Fruit fly (Drosophila melanogaster) whole organism, embryonic: ENCODE results near the gene CG32075.

ENCODE experiments used
- Asciz ChIP-seq: fragments of 200-800 bp; sonication (Bioruptor generic); optimal IDR thresholded peaks from 2 replicates; lab custom pipeline; 2017; ENCODE audit warnings: missing biosample characterization, mild to moderate bottlenecking, missing genetic modification characterization, missing genetic modification reagents
- Atf3 ChIP-seq: fragments of 200-800 bp; sonication (Bioruptor generic); optimal IDR thresholded peaks from 3 replicates; lab custom pipeline; 2016; ENCODE audit warnings: missing biosample characterization, missing genetic modification characterization
- Bteb2 ChIP-seq: fragments of 200-800 bp; sonication (Bioruptor generic); optimal IDR thresholded peaks from 2 replicates; lab custom pipeline; 2016; ENCODE audit warnings: missing biosample characterization, missing genetic modification characterization
- CG10274 ChIP-seq: fragments of 200-800 bp; sonication (Bioruptor generic); optimal IDR thresholded peaks from 3 replicates; lab custom pipeline; 2017; ENCODE audit warnings: missing biosample characterization, mild to moderate bottlenecking, missing genetic modification characterization
- CG10366 ChIP-seq: fragments of 200-800 bp; sonication (Bioruptor generic); IDR thresholded peaks from 2 replicates; pipeline ENCODE4 v1.3.6; 2022; ENCODE audit warnings: missing biosample characterization, missing genetic modification characterization
- CG11398 ChIP-seq: fragments of 200-800 bp; sonication (Bioruptor generic); optimal IDR thresholded peaks from 2 replicates; lab custom pipeline; 2016; ENCODE audit warnings: missing biosample characterization, missing genetic modification characterization
- CG12155 ChIP-seq: fragments of 200-800 bp; sonication (Bioruptor generic); optimal IDR thresholded peaks from 3 replicates; lab custom pipeline; 2016; ENCODE audit warnings: missing biosample characterization, missing genetic modification characterization
- CG12659 ChIP-seq: fragments of 200-800 bp; sonication (Bioruptor generic); optimal IDR thresholded peaks from 3 replicates; lab custom pipeline; 2017; ENCODE audit warnings: mild to moderate bottlenecking, missing biosample characterization, missing genetic modification reagents, missing genetic modification characterization
- CG14441 ChIP-seq: fragments of 200-800 bp; sonication (Bioruptor generic); IDR thresholded peaks from 2 replicates; pipeline ENCODE4 v1.3.6; 2022; ENCODE audit warnings: missing biosample characterization, missing genetic modification characterization
- CG14710 ChIP-seq: fragments of 200-800 bp; sonication (Bioruptor generic); optimal IDR thresholded peaks from 3 replicates; lab custom pipeline; 2019; ENCODE audit warnings: missing biosample characterization, mild to moderate bottlenecking, missing genetic modification characterization, moderate library complexity
- CG15011 ChIP-seq: fragments of 200-800 bp; sonication (Bioruptor generic); optimal IDR thresholded peaks from 3 replicates; lab custom pipeline; 2018; ENCODE audit warnings: missing biosample characterization, mild to moderate bottlenecking, missing genetic modification characterization
- CG15479 ChIP-seq: fragments of 200-800 bp; sonication (Bioruptor generic); optimal IDR thresholded peaks from 3 replicates; lab custom pipeline; 2019; ENCODE audit warnings: missing biosample characterization, mild to moderate bottlenecking, missing genetic modification characterization, moderate library complexity
- CG1602 ChIP-seq: fragments of 200-800 bp; sonication (Bioruptor generic); optimal IDR thresholded peaks from 3 replicates; lab custom pipeline; 2016; ENCODE audit warnings: missing biosample characterization, missing genetic modification characterization
- CG16813 ChIP-seq: fragments of 200-800 bp; sonication (Bioruptor generic); IDR thresholded peaks from 3 replicates; pipeline ENCODE4 v1.3.6; 2022; ENCODE audit warnings: missing biosample characterization, missing genetic modification characterization; ENCODE audit not compliant: partially characterized antibody
- CG17912 ChIP-seq: fragments of 200-800 bp; sonication (Bioruptor generic); optimal IDR thresholded peaks from 2 replicates; lab custom pipeline; 2018; ENCODE audit warnings: missing biosample characterization, mild to moderate bottlenecking, missing genetic modification characterization
- CG18011 ChIP-seq: fragments of 200-800 bp; sonication (Bioruptor generic); optimal IDR thresholded peaks from 2 replicates; lab custom pipeline; 2017; ENCODE audit warnings: missing biosample characterization, missing genetic modification characterization, mild to moderate bottlenecking, moderate library complexity, missing genotype
- CG18619 ChIP-seq: fragments of 200-800 bp; sonication (Bioruptor generic); optimal IDR thresholded peaks from 3 replicates; lab custom pipeline; 2017; ENCODE audit warnings: missing biosample characterization, mild to moderate bottlenecking, missing genetic modification characterization
- CG3163 ChIP-seq: fragments of 200-800 bp; sonication (Bioruptor generic); optimal IDR thresholded peaks from 3 replicates; lab custom pipeline; 2016; ENCODE audit warnings: missing biosample characterization, missing genetic modification characterization
- CG6175 ChIP-seq: fragments of 200-800 bp; sonication (Bioruptor generic); IDR thresholded peaks from 3 replicates; pipeline ENCODE4 v1.3.6; 2022; ENCODE audit warnings: missing biosample characterization, missing genetic modification characterization
- CG6654 ChIP-seq: fragments of 200-800 bp; sonication (Bioruptor generic); optimal IDR thresholded peaks from 2 replicates; lab custom pipeline; 2017; ENCODE audit warnings: missing biosample characterization, mild to moderate bottlenecking, missing genetic modification characterization
- CG8359 ChIP-seq: fragments of 200-800 bp; sonication (Bioruptor generic); optimal IDR thresholded peaks from 2 replicates; lab custom pipeline; 2017; ENCODE audit warnings: missing biosample characterization, mild to moderate bottlenecking, missing genetic modification characterization, borderline replicate concordance
- CG8765 ChIP-seq: fragments of 200-800 bp; sonication (Bioruptor generic); IDR thresholded peaks from 2 replicates; pipeline ENCODE4 v1.3.6; 2022; ENCODE audit warnings: missing biosample characterization, missing genetic modification characterization
- Doc3 ChIP-seq: fragments of 200-800 bp; sonication (Bioruptor generic); IDR thresholded peaks from 3 replicates; pipeline ENCODE4 v1.3.6; 2022; ENCODE audit warnings: missing biosample characterization, missing genetic modification characterization; ENCODE audit not compliant: partially characterized antibody
- Dref ChIP-seq: fragments of 200-800 bp; sonication (Bioruptor generic); IDR thresholded peaks from 2 replicates; pipeline ENCODE4 v1.3.6; 2022; ENCODE audit warnings: missing biosample characterization, missing genetic modification characterization
- ERR ChIP-seq: fragments of 200-800 bp; sonication (Bioruptor generic); optimal IDR thresholded peaks from 2 replicates; lab custom pipeline; 2016; ENCODE audit warnings: missing biosample characterization, missing genetic modification characterization
- HLHmδ ChIP-seq: fragments of 200-800 bp; sonication (Bioruptor generic); optimal IDR thresholded peaks from 2 replicates; lab custom pipeline; 2018; ENCODE audit warnings: missing biosample characterization, mild to moderate bottlenecking, missing genetic modification characterization, moderate library complexity
- Hmx ChIP-seq: fragments of 200-800 bp; sonication (Bioruptor generic); optimal IDR thresholded peaks from 2 replicates; lab custom pipeline; 2016; ENCODE audit warnings: missing biosample characterization, missing genetic modification characterization
- Jarid2 ChIP-seq: fragments of 200-800 bp; sonication (Bioruptor generic); optimal IDR thresholded peaks from 3 replicates; lab custom pipeline; 2017; ENCODE audit warnings: mild to moderate bottlenecking, missing biosample characterization, missing genetic modification reagents, missing genetic modification characterization
- Lhr ChIP-seq: fragments of 200-800 bp; sonication (Bioruptor generic); optimal IDR thresholded peaks from 3 replicates; lab custom pipeline; 2017; ENCODE audit warnings: mild to moderate bottlenecking, missing biosample characterization, missing genetic modification reagents, missing genetic modification characterization
- Mes4 ChIP-seq: fragments of 200-800 bp; sonication (Bioruptor generic); optimal IDR thresholded peaks from 2 replicates; lab custom pipeline; 2016; ENCODE audit warnings: missing biosample characterization, missing genetic modification characterization
- NC2β ChIP-seq: fragments of 200-800 bp; sonication (Bioruptor generic); optimal IDR thresholded peaks from 2 replicates; lab custom pipeline; 2016; ENCODE audit warnings: missing biosample characterization, missing genetic modification characterization
- NfI ChIP-seq: fragments of 200-800 bp; sonication (Bioruptor generic); optimal IDR thresholded peaks from 3 replicates; lab custom pipeline; 2018; ENCODE audit warnings: missing biosample characterization, mild to moderate bottlenecking, missing genetic modification characterization, moderate library complexity
- Sox102F ChIP-seq: fragments of 200-800 bp; sonication (Bioruptor generic); optimal IDR thresholded peaks from 2 replicates; lab custom pipeline; 2018; ENCODE audit warnings: missing biosample characterization, mild to moderate bottlenecking, missing genetic modification characterization, moderate library complexity
- aop ChIP-seq: fragments of 200-800 bp; sonication (Bioruptor generic); IDR thresholded peaks from 2 replicates; pipeline ENCODE4 v1.3.6; 2022; ENCODE audit warnings: missing biosample characterization, missing genetic modification characterization
- bcd ChIP-seq: fragments of 200-800 bp; sonication (Bioruptor generic); optimal IDR thresholded peaks from 2 replicates; lab custom pipeline; 2017; ENCODE audit warnings: missing biosample characterization, mild to moderate bottlenecking, missing genetic modification characterization
- bigmax ChIP-seq: fragments of 200-800 bp; sonication (Bioruptor generic); optimal IDR thresholded peaks from 2 replicates; lab custom pipeline; 2018; ENCODE audit warnings: missing biosample characterization, mild to moderate bottlenecking, missing genetic modification characterization
- bsh ChIP-seq, 2 experiments: fragments of 200-800 bp; sonication (Bioruptor generic); optimal IDR thresholded peaks; 2 replicates each; lab custom pipeline; 2017 to 2018; ENCODE audit warnings: mild to moderate bottlenecking in 2 of 2, missing biosample characterization in 2 of 2, missing genetic modification characterization in 2 of 2, moderate library complexity in 1 of 2
- btn ChIP-seq: fragments of 200-800 bp; sonication (Bioruptor generic); optimal IDR thresholded peaks from 2 replicates; lab custom pipeline; 2016; ENCODE audit warnings: missing biosample characterization, missing genetic modification characterization
- crol ChIP-seq: fragments of 200-800 bp; sonication (Bioruptor generic); IDR thresholded peaks from 2 replicates; pipeline ENCODE4 v1.3.6; 2022; ENCODE audit warnings: missing biosample characterization, missing genetic modification characterization
- da ChIP-seq: fragments of 200-800 bp; sonication (Bioruptor generic); optimal IDR thresholded peaks from 2 replicates; lab custom pipeline; 2016; ENCODE audit warnings: missing biosample characterization, missing genetic modification characterization
- en ChIP-seq: fragments of 200-800 bp; sonication (Bioruptor generic); optimal IDR thresholded peaks from 2 replicates; lab custom pipeline; 2016; ENCODE audit warnings: missing biosample characterization, missing genetic modification characterization
- fd96Cb ChIP-seq: fragments of 200-800 bp; sonication (Bioruptor generic); optimal IDR thresholded peaks from 2 replicates; lab custom pipeline; 2018; ENCODE audit warnings: missing biosample characterization, mild to moderate bottlenecking, missing genetic modification characterization, moderate library complexity
- ftz-f1 ChIP-seq: fragments of 200-800 bp; sonication (Bioruptor generic); optimal IDR thresholded peaks from 2 replicates; lab custom pipeline; 2016; ENCODE audit warnings: missing biosample characterization, missing genetic modification characterization
- gsb-n ChIP-seq: fragments of 200-800 bp; sonication (Bioruptor generic); optimal IDR thresholded peaks from 3 replicates; lab custom pipeline; 2018; ENCODE audit warnings: missing biosample characterization, mild to moderate bottlenecking, missing genetic modification characterization
- kni ChIP-seq: fragments of 200-800 bp; sonication (Bioruptor generic); optimal IDR thresholded peaks from 3 replicates; lab custom pipeline; 2017; ENCODE audit warnings: mild to moderate bottlenecking, missing biosample characterization, missing genetic modification reagents, missing genetic modification characterization
- mirr ChIP-seq: fragments of 200-800 bp; sonication (Bioruptor generic); optimal IDR thresholded peaks from 3 replicates; lab custom pipeline; 2018; ENCODE audit warnings: missing biosample characterization, mild to moderate bottlenecking, missing genetic modification characterization
- sug ChIP-seq: fragments of 200-800 bp; optimal IDR thresholded peaks from 2 replicates; lab custom pipeline; 2019; ENCODE audit warnings: missing biosample characterization, mild to moderate bottlenecking, missing genetic modification characterization, moderate library complexity
- vfl ChIP-seq: fragments of 200-800 bp; sonication (Bioruptor generic); optimal IDR thresholded peaks from 2 replicates; lab custom pipeline; 2016; ENCODE audit warnings: missing biosample characterization, missing genetic modification characterization
- wdn ChIP-seq: fragments of 200-800 bp; sonication (Bioruptor generic); IDR thresholded peaks from 2 replicates; pipeline ENCODE4 v1.3.6; 2022; ENCODE audit warnings: missing biosample characterization, missing genetic modification characterization
- z ChIP-seq: fragments of 200-800 bp; sonication (Bioruptor generic); IDR thresholded peaks from 3 replicates; pipeline ENCODE4 v1.3.6; 2022; ENCODE audit warnings: missing biosample characterization, missing genetic modification characterization

The CG32075 gene

DNA sequence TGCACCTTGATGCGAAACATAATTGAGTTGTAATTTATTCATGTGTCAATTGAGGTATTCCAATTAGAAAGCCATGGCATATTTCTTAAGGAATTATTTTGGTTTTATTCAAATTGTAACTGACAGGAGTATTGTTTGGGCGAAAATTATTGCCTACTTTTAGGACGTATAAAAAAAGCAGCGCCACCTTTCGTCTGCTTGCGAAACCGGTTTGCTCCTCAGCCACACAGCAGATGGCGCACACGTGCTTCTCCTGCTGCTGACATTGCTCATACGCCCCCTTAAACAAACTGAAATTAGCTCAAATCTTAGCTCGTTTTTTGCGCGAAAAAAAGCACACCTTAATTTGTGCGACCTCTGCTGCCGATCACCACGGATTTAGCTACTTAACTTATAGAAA, 16.9 kb downstream of the CG32075 start (continued):
- peak; percentile 44 for TF ChIP-seq en (GFP tag; lab: Kevin White, UChicago)
- peak; percentile 16 for TF ChIP-seq CG15011 (GFP tag; lab: Kevin White, UChicago)
- no peak for TF ChIP-seq Hmx (GFP tag; lab: Kevin White, UChicago)
- peak; percentile 32 for TF ChIP-seq CG11398 (GFP tag; lab: Kevin White, UChicago)
- TF ChIP-seq wdn (GFP tag; lab: Robert Waterston, UW): no peak
- peak; percentile 85 for TF ChIP-seq NC2β (GFP tag; lab: Kevin White, UChicago)
- peak; percentile 73 for TF ChIP-seq Atf3 (GFP tag; lab: Kevin White, UChicago)
- TF ChIP-seq gsb-n (tag; lab: Kevin White, UChicago): peak; percentile 10
- TF ChIP-seq btn (GFP tag; lab: Kevin White, UChicago): peak; percentile 42
- TF ChIP-seq vfl (GFP tag; lab: Kevin White, UChicago): peak; percentile 32
- peak; percentile 65 for TF ChIP-seq da
- peak; percentile 64 for TF ChIP-seq CG3163 (GFP tag; lab: Kevin White, UChicago)
- TF ChIP-seq CG14441 (GFP tag; lab: Robert Waterston, UW): peak; percentile 72
- peak; percentile 55 for TF ChIP-seq fd96Cb (tag; lab: Kevin White, UChicago)
- TF ChIP-seq CG18011 (GFP tag; lab: Kevin White, UChicago): no peak
- TF ChIP-seq Asciz (GFP tag; lab: Kevin White, UChicago): peak; percentile 51
- peak; percentile 38 for TF ChIP-seq CG12155 (GFP tag; lab: Kevin White, UChicago)
- TF ChIP-seq CG1602: peak; percentile 62
- peak; percentile 85 for TF ChIP-seq CG17912 (GFP tag; lab: Kevin White, UChicago)
- no peak for TF ChIP-seq Dref (GFP tag; lab: Robert Waterston, UW)
- peak; percentile 72 for TF ChIP-seq Lhr (GFP tag; lab: Kevin White, UChicago)
- peak in 1 of 2 experiments; percentile 72 for TF ChIP-seq bsh (GFP tag; optimal IDR thresholded peaks at IDR 0.05; lab: Kevin White, UChicago)
- no peak for TF ChIP-seq CG16813
- peak; percentile 46 for TF ChIP-seq CG12659
- peak; percentile 74 for TF ChIP-seq bcd
- TF ChIP-seq HLHmδ (GFP tag; lab: Kevin White, UChicago): peak; percentile 71
- TF ChIP-seq CG6175: 0 out of 3 replicates have a peak, but pooled peaks have one; percentile 64
- peak; percentile 81 for TF ChIP-seq Mes4 (GFP tag; lab: Kevin White, UChicago)
- peak; percentile 79 for TF ChIP-seq NfI (GFP tag; lab: Kevin White, UChicago)
- TF ChIP-seq Jarid2: peak; percentile 51
- TF ChIP-seq CG18619 (GFP tag; lab: Kevin White, UChicago): peak; percentile 73
- TF ChIP-seq CG10274 (GFP tag; lab: Kevin White, UChicago): peak; percentile 55
- TF ChIP-seq CG6654 (GFP tag; lab: Kevin White, UChicago): peak; percentile 36
- TF ChIP-seq ERR (GFP tag; lab: Kevin White, UChicago): peak; percentile 22
- TF ChIP-seq Doc3 (GFP tag; lab: Robert Waterston, UW): no peak
- peak; percentile 60 for TF ChIP-seq CG10366 (GFP tag; lab: Robert Waterston, UW)
- TF ChIP-seq ftz-f1 (GFP tag; lab: Kevin White, UChicago): peak; percentile 41
- peak; percentile 61 for TF ChIP-seq sug (tag; lab: Kevin White, UChicago)
- TF ChIP-seq aop: peak; percentile 42; the same call in 1 of the 2 replicates
- TF ChIP-seq CG15479 (GFP tag; lab: Kevin White, UChicago): no peak
- peak; percentile 60; the same call in 1 of the 2 replicates for TF ChIP-seq CG8765 (GFP tag; lab: Robert Waterston, UW)
- TF ChIP-seq crol: no peak; the same call in 1 of the 2 replicates
- TF ChIP-seq mirr: peak; percentile 74
- no peak for TF ChIP-seq bigmax (GFP tag; lab: Kevin White, UChicago)
- no peak for TF ChIP-seq CG8359 (GFP tag; lab: Kevin White, UChicago)
- no peak for TF ChIP-seq Bteb2
- peak; percentile 43; the same call in 1 of the 3 replicates for TF ChIP-seq z (GFP tag; lab: Robert Waterston, UW)
- peak; percentile 70 for TF ChIP-seq Sox102F
- no peak for TF ChIP-seq kni (GFP tag; lab: Kevin White, UChicago)
- TF ChIP-seq CG14710: peak; percentile 31
